Fruit fly (Drosophila melanogaster) whole organism, embryonic: ENCODE data around the gene CG17111.

Source experiments
- CG12236 ChIP-seq: fragments of 200-800 bp; sonication (Bioruptor generic); optimal IDR thresholded peaks from 2 replicates; lab custom pipeline; 2016; ENCODE audit warnings: missing biosample characterization, missing genetic modification characterization
- CG42726 ChIP-seq: fragments of 200-800 bp; sonication (Bioruptor generic); IDR thresholded peaks from 2 replicates; pipeline ENCODE4 v1.3.6; 2022; ENCODE audit warnings: missing biosample characterization, missing genetic modification characterization; ENCODE audit not compliant: partially characterized antibody
- CG4404 ChIP-seq: fragments of 200-800 bp; sonication (Bioruptor generic); IDR thresholded peaks from 2 replicates; pipeline ENCODE4 v1.3.6; 2022; ENCODE audit warnings: missing biosample characterization, missing genetic modification characterization
- CG4424 ChIP-seq: fragments of 200-800 bp; sonication (Bioruptor generic); optimal IDR thresholded peaks from 3 replicates; lab custom pipeline; 2016; ENCODE audit warnings: missing biosample characterization, missing genetic modification characterization
- CG5180 ChIP-seq: fragments of 200-800 bp; sonication (Bioruptor generic); optimal IDR thresholded peaks from 3 replicates; lab custom pipeline; 2017; ENCODE audit warnings: missing biosample characterization, missing genetic modification characterization, mild to moderate bottlenecking, moderate library complexity, missing genetic modification reagents
- ERR ChIP-seq: fragments of 200-800 bp; sonication (Bioruptor generic); optimal IDR thresholded peaks from 2 replicates; lab custom pipeline; 2016; ENCODE audit warnings: missing biosample characterization, missing genetic modification characterization
- Sry-δ ChIP-seq: fragments of 200-800 bp; sonication (Bioruptor generic); optimal IDR thresholded peaks from 2 replicates; lab custom pipeline; 2016; ENCODE audit warnings: missing biosample characterization, missing genetic modification characterization
- mam ChIP-seq: fragments of 200-800 bp; sonication (Bioruptor generic); optimal IDR thresholded peaks from 3 replicates; lab custom pipeline; 2016; ENCODE audit warnings: missing biosample characterization, missing genetic modification characterization
- oc ChIP-seq: fragments of 200-800 bp; sonication (Bioruptor generic); optimal IDR thresholded peaks from 2 replicates; lab custom pipeline; 2018; ENCODE audit warnings: missing biosample characterization, mild to moderate bottlenecking, missing genetic modification characterization, moderate library complexity
- psq ChIP-seq: fragments of 200-800 bp; sonication (Bioruptor generic); optimal IDR thresholded peaks from 2 replicates; lab custom pipeline; 2017; ENCODE audit warnings: missing biosample characterization, missing genetic modification characterization
- slbo ChIP-seq: fragments of 200-800 bp; sonication (Bioruptor generic); IDR thresholded peaks from 2 replicates; pipeline ENCODE4 v1.3.6; 2022; ENCODE audit warnings: missing biosample characterization, missing genetic modification characterization
- ssp ChIP-seq: fragments of 200-800 bp; sonication (Bioruptor generic); IDR thresholded peaks from 2 replicates; pipeline ENCODE4 v1.3.6; 2022; ENCODE audit warnings: missing biosample characterization, missing genetic modification characterization
- stwl ChIP-seq: fragments of 200-800 bp; sonication (Bioruptor generic); optimal IDR thresholded peaks from 3 replicates; lab custom pipeline; 2018; ENCODE audit warnings: missing biosample characterization, mild to moderate bottlenecking, missing genetic modification characterization, moderate library complexity

DNA sequence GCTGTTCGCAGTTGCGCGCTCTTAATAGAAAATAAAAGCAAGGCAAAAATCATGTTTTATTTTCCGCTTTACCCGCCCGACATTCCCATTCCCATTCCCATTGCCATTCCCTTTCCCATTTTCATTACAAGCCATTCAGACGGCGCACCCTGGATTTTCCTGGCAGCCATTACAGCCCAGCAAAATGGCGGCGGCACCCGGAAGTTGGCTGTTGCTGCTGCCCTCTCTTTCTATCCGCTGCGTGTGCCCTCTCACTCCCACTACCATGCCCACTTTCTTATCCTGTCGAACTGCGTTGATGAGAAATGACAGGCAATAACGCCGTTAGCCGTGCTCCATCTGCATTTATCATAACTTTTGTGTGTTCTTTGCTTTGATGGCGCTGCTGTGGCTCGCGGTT is 21.2 kb upstream of the CG17111 start:
- no peak for TF ChIP-seq stwl (tag; lab: Kevin White, UChicago)
- no peak for TF ChIP-seq CG5180
- TF ChIP-seq psq (GFP tag; lab: Kevin White, UChicago), result no peak
- TF ChIP-seq Sry-δ, result no peak
- TF ChIP-seq mam, result no peak
- TF ChIP-seq CG12236 (GFP tag; lab: Kevin White, UChicago), result no peak
- TF ChIP-seq CG4404 (GFP tag; lab: Robert Waterston, UW), result no peak
- TF ChIP-seq slbo (GFP tag; lab: Robert Waterston, UW), result no peak
- no peak for TF ChIP-seq ssp (GFP tag; lab: Robert Waterston, UW)
- TF ChIP-seq CG4424 (GFP tag; lab: Kevin White, UChicago), result no peak
- TF ChIP-seq oc (tag; lab: Kevin White, UChicago), result no peak
- TF ChIP-seq CG42726 (GFP tag; lab: Robert Waterston, UW), result no peak
- TF ChIP-seq ERR (GFP tag; lab: Kevin White, UChicago), result no peak
